Worm (Caenorhabditis elegans) whole organism, L2 larva: ENCODE data around the gene erfa-1.

Source experiments
- nhr-12 ChIP-seq: fragments of 150-350 bp; optimal IDR thresholded peaks from 2 replicates; lab custom pipeline; 2014; ENCODE audit warnings: missing biosample characterization, missing genetic modification characterization
- zag-1 ChIP-seq: fragments of 150-350 bp; optimal IDR thresholded peaks from 2 replicates; lab custom pipeline; 2014; ENCODE audit warnings: missing biosample characterization, missing genetic modification characterization
- ztf-11 ChIP-seq: sonication (generic microtip); optimal IDR thresholded peaks from 2 replicates; lab custom pipeline; 2017; ENCODE audit warnings: missing biosample characterization, missing genetic modification characterization

- TF ChIP-seq nhr-12 (tag; lab: Kevin White, UChicago) (no peak), zag-1 (tag; lab: Kevin White, UChicago) (no peak), ztf-11 (tag; lab: Kevin White, UChicago) (no peak)
Observed at ce11 chrV:6476026-6476425, 42.1 kb downstream of the erfa-1 start.
